Worm (Caenorhabditis elegans) whole organism, mixed stage, embryonic: ENCODE data around the gene ugt-55.
A peak's percentile ranks its signal among the peaks of the same experiment; 100 is the strongest.

Experiments used
- blmp-1 ChIP-seq: fragments of 150-350 bp; optimal IDR thresholded peaks from 2 replicates; lab custom pipeline; 2014; ENCODE audit warnings: missing biosample characterization, missing genetic modification characterization
- ceh-39 ChIP-seq: fragments of 150-350 bp; optimal IDR thresholded peaks from 2 replicates; lab custom pipeline; 2014; ENCODE audit warnings: missing biosample characterization, missing genetic modification characterization
- ceh-43 ChIP-seq: fragments of 200-800 bp; sonication (Bioruptor generic); optimal IDR thresholded peaks from 2 replicates; lab custom pipeline; 2018; ENCODE audit warnings: mild to moderate bottlenecking, missing genetic modification characterization, moderate library complexity, missing compliant biosample characterization
- ceh-83 ChIP-seq: fragments of 200-800 bp; sonication (Bioruptor generic); optimal IDR thresholded peaks from 2 replicates; lab custom pipeline; 2018; ENCODE audit warnings: mild to moderate bottlenecking, missing genetic modification characterization, missing compliant biosample characterization
- ces-1 ChIP-seq: fragments of 150-350 bp; optimal IDR thresholded peaks from 2 replicates; lab custom pipeline; 2014; ENCODE audit warnings: missing biosample characterization, missing genetic modification reagents, missing genetic modification characterization
- cnd-1 ChIP-seq: fragments of 200-800 bp; sonication (Bioruptor generic); optimal IDR thresholded peaks from 2 replicates; lab custom pipeline; 2018; ENCODE audit warnings: mild to moderate bottlenecking, missing genetic modification characterization, missing compliant biosample characterization
- drap-1 ChIP-seq: fragments of 200-800 bp; sonication (Bioruptor generic); optimal IDR thresholded peaks from 3 replicates; lab custom pipeline; 2018; ENCODE audit warnings: mild to moderate bottlenecking, missing genetic modification characterization, missing compliant biosample characterization
- elt-1 ChIP-seq: sonication (generic microtip); optimal IDR thresholded peaks from 2 replicates; lab custom pipeline; 2017; ENCODE audit warnings: missing genetic modification characterization, mild to moderate bottlenecking, missing compliant biosample characterization, antibody characterized with exemption, moderate library complexity, borderline replicate concordance; ENCODE audit not compliant: insufficient read depth
- elt-3 ChIP-seq: fragments of 150-350 bp; optimal IDR thresholded peaks from 2 replicates; lab custom pipeline; 2014; ENCODE audit warnings: missing biosample characterization, missing genetic modification characterization
- flh-1 ChIP-seq: fragments of 200-800 bp; sonication (Bioruptor generic); optimal IDR thresholded peaks from 2 replicates; lab custom pipeline; 2018; ENCODE audit warnings: mild to moderate bottlenecking, missing genetic modification characterization, moderate library complexity, missing compliant biosample characterization
- ham-2 ChIP-seq: fragments of 200-800 bp; sonication (Bioruptor generic); optimal IDR thresholded peaks from 2 replicates; lab custom pipeline; 2018; ENCODE audit warnings: mild to moderate bottlenecking, missing genetic modification characterization, missing compliant biosample characterization
- lin-13 ChIP-seq: fragments of 150-350 bp; optimal IDR thresholded peaks from 2 replicates; lab custom pipeline; 2014; ENCODE audit warnings: missing biosample characterization, missing genetic modification characterization
- lin-32 ChIP-seq: fragments of 200-800 bp; sonication (Bioruptor generic); optimal IDR thresholded peaks from 2 replicates; lab custom pipeline; 2018; ENCODE audit warnings: mild to moderate bottlenecking, missing genetic modification characterization, missing compliant biosample characterization
- mab-5 ChIP-seq: fragments of 150-350 bp; optimal IDR thresholded peaks from 2 replicates; lab custom pipeline; 2014; ENCODE audit warnings: missing biosample characterization, missing genetic modification characterization
- mep-1 ChIP-seq: fragments of 150-350 bp; optimal IDR thresholded peaks from 2 replicates; lab custom pipeline; 2017; ENCODE audit warnings: missing biosample characterization, missing genetic modification reagents, missing genetic modification characterization, inconsistent platforms
- mls-2 ChIP-seq: sonication (generic microtip); optimal IDR thresholded peaks from 2 replicates; lab custom pipeline; 2016; ENCODE audit warnings: mild to moderate bottlenecking, missing genetic modification characterization, moderate library complexity, missing compliant biosample characterization
- nhr-12 ChIP-seq: fragments of 150-350 bp; optimal IDR thresholded peaks from 2 replicates; lab custom pipeline; 2014; ENCODE audit warnings: missing biosample characterization, missing genetic modification characterization
- nhr-2 ChIP-seq: fragments of 150-350 bp; optimal IDR thresholded peaks from 2 replicates; lab custom pipeline; 2014; ENCODE audit warnings: missing biosample characterization, missing genetic modification characterization
- nhr-237 ChIP-seq: fragments of 150-350 bp; optimal IDR thresholded peaks from 2 replicates; lab custom pipeline; 2014; ENCODE audit warnings: missing biosample characterization, missing genetic modification characterization
- nhr-28 ChIP-seq: fragments of 150-350 bp; optimal IDR thresholded peaks from 2 replicates; lab custom pipeline; 2014; ENCODE audit warnings: missing biosample characterization, missing genetic modification characterization
- nhr-76 ChIP-seq: sonication (generic microtip); optimal IDR thresholded peaks from 2 replicates; lab custom pipeline; 2017; ENCODE audit warnings: missing biosample characterization, missing genetic modification characterization
- pha-4 ChIP-seq: fragments of 150-350 bp; optimal IDR thresholded peaks from 2 replicates; lab custom pipeline; 2018; ENCODE audit warnings: missing biosample characterization, missing genetic modification reagents, missing genetic modification characterization
- snpc-4 ChIP-seq: fragments of 150-350 bp; optimal IDR thresholded peaks from 2 replicates; lab custom pipeline; 2014; ENCODE audit warnings: missing biosample characterization, missing genetic modification characterization
- sptf-1 ChIP-seq: sonication (generic microtip); optimal IDR thresholded peaks from 2 replicates; lab custom pipeline; 2017; ENCODE audit warnings: mild to moderate bottlenecking, missing genetic modification characterization, moderate library complexity, missing compliant biosample characterization
- tbx-8 ChIP-seq: fragments of 200-800 bp; sonication (Bioruptor generic); optimal IDR thresholded peaks from 2 replicates; lab custom pipeline; 2018; ENCODE audit warnings: mild to moderate bottlenecking, missing genetic modification characterization, moderate library complexity, missing compliant biosample characterization
- unc-120 ChIP-seq: sonication (generic microtip); optimal IDR thresholded peaks from 2 replicates; lab custom pipeline; 2017; ENCODE audit warnings: missing genetic modification characterization, missing compliant biosample characterization; ENCODE audit not compliant: poor library complexity, severe bottlenecking
- unc-39 ChIP-seq: fragments of 150-350 bp; optimal IDR thresholded peaks from 2 replicates; lab custom pipeline; 2014; ENCODE audit warnings: missing biosample characterization, missing genetic modification characterization
- unc-62 ChIP-seq: fragments of 150-350 bp; optimal IDR thresholded peaks from 2 replicates; lab custom pipeline; 2014; ENCODE audit warnings: missing biosample characterization, missing genetic modification reagents, missing genetic modification characterization
- zip-8 ChIP-seq: fragments of 150-350 bp; optimal IDR thresholded peaks from 2 replicates; lab custom pipeline; 2014; ENCODE audit warnings: missing biosample characterization, missing genetic modification characterization
- ztf-11 ChIP-seq: fragments of 150-350 bp; optimal IDR thresholded peaks from 2 replicates; lab custom pipeline; 2014; ENCODE audit warnings: missing biosample characterization, missing genetic modification characterization

ugt-55 gene

ce11 chrV:12244980-12245742, 11.3 kb upstream of the ugt-55 start, which contains the start of the genes T04H1.13, slfl-5 and rad-50:
Gene T04H1.13, minus strand, starts transcription at chrV:12245030.
Gene slfl-5, minus strand, starts transcription at chrV:12245044.
Gene rad-50, plus strand, starts transcription at chrV:12245646.
- TF ChIP-seq unc-120 = no peak
- TF ChIP-seq ceh-39 (tag; lab: Kevin White, UChicago) = no peak
- TF ChIP-seq flh-1 (GFP tag; lab: Kevin White, UChicago) = no peak
- no peak for TF ChIP-seq zip-8 (tag; lab: Kevin White, UChicago)
- TF ChIP-seq pha-4 (tag; lab: Kevin White, UChicago) = no peak

- TF ChIP-seq zip-8 (tag; lab: Kevin White, UChicago) (peak; percentile 56), nhr-2 (tag; lab: Kevin White, UChicago) (no peak)
Observed at ce11 chrV:12245777-12246452, 10.6 kb upstream of the ugt-55 start.

ce11 chrV:12251041-12251440, 5.5 kb upstream of the ugt-55 start, which contains the start of gene T04H1.5:
Gene T04H1.5, plus strand, starts transcription at chrV:12251341.
- TF ChIP-seq ceh-83 (GFP tag; lab: Kevin White, UChicago) (no peak), elt-3 (tag; lab: Kevin White, UChicago) (no peak), nhr-237 (no peak), ceh-43 (GFP tag; lab: Kevin White, UChicago) (no peak), drap-1 (GFP tag; lab: Kevin White, UChicago) (no peak), cnd-1 (no peak), elt-1 (tag; lab: Kevin White, UChicago) (no peak), snpc-4 (tag; lab: Kevin White, UChicago) (no peak), mep-1 (tag; lab: Kevin White, UChicago) (no peak), ceh-39 (tag; lab: Kevin White, UChicago) (no peak), ztf-11 (tag; lab: Kevin White, UChicago) (no peak), nhr-2 (tag; lab: Kevin White, UChicago) (no peak), mls-2 (no peak), nhr-28 (tag; lab: Kevin White, UChicago) (no peak), lin-13 (tag; lab: Kevin White, UChicago) (no peak), flh-1 (GFP tag; lab: Kevin White, UChicago) (no peak), ces-1 (GFP tag; lab: Kevin White, UChicago) (no peak), pha-4 (tag; lab: Kevin White, UChicago) (no peak), tbx-8 (no peak)

- no peak for TF ChIP-seq zip-8 (tag; lab: Kevin White, UChicago)
- TF ChIP-seq ceh-83 (GFP tag; lab: Kevin White, UChicago) = no peak
- TF ChIP-seq nhr-28 (tag; lab: Kevin White, UChicago) = no peak
- no peak for TF ChIP-seq unc-39
- TF ChIP-seq sptf-1 (tag; lab: Kevin White, UChicago) = no peak
- TF ChIP-seq, all 35 proteins: peak for 0
Observed at ce11 chrV:12252272-12252671, 4.2 kb upstream of the ugt-55 start, which contains the start of gene lrx-1. Gene lrx-1, plus strand, starts transcription at chrV:12252572.

- no peak for TF ChIP-seq nhr-12 (tag; lab: Kevin White, UChicago)
- no peak for TF ChIP-seq ces-1 (GFP tag; lab: Kevin White, UChicago)
- TF ChIP-seq blmp-1 (tag; lab: Kevin White, UChicago) = no peak
- no peak for TF ChIP-seq nhr-76
- no peak for TF ChIP-seq lin-13 (tag; lab: Kevin White, UChicago)
- no peak for TF ChIP-seq cnd-1
- TF ChIP-seq unc-62 = no peak
- no peak for TF ChIP-seq ceh-83 (GFP tag; lab: Kevin White, UChicago)
- no peak for TF ChIP-seq drap-1 (GFP tag; lab: Kevin White, UChicago)
- TF ChIP-seq nhr-237 = no peak
- TF ChIP-seq snpc-4 (tag; lab: Kevin White, UChicago) = no peak
- no peak for TF ChIP-seq pha-4 (tag; lab: Kevin White, UChicago)
- TF ChIP-seq nhr-28 (tag; lab: Kevin White, UChicago) = no peak
- TF ChIP-seq ham-2 (GFP tag; lab: Kevin White, UChicago) = no peak
- no peak for TF ChIP-seq ceh-43 (GFP tag; lab: Kevin White, UChicago)
- TF ChIP-seq elt-3 (tag; lab: Kevin White, UChicago) = no peak
- TF ChIP-seq mab-5 (tag; lab: Kevin White, UChicago) = no peak
- no peak for TF ChIP-seq mep-1 (tag; lab: Kevin White, UChicago)
- TF ChIP-seq lin-32 (GFP tag; lab: Kevin White, UChicago) = no peak
- TF ChIP-seq, all 35 proteins: peak for 0
Observed at ce11 chrV:12255343-12255742, 1.2 kb upstream of the ugt-55 start, which contains the start of gene T04H1.12. Gene T04H1.12, plus strand, starts transcription at chrV:12255643.
